Worm (Caenorhabditis elegans) whole organism, L1 larva: ENCODE measurements around the gene F26D11.13.

Experiments
- C16A3.4 ChIP-seq: fragments of 150-350 bp; optimal IDR thresholded peaks from 2 replicates; lab custom pipeline; 2014; ENCODE audit warnings: missing biosample characterization, missing genetic modification characterization
- C34B4.2 ChIP-seq: sonication (generic microtip); optimal IDR thresholded peaks from 2 replicates; lab custom pipeline; 2017; ENCODE audit warnings: mild to moderate bottlenecking, missing genetic modification characterization, missing compliant biosample characterization
- aha-1 ChIP-seq: fragments of 150-350 bp; optimal IDR thresholded peaks from 2 replicates; lab custom pipeline; 2014; ENCODE audit warnings: missing biosample characterization, missing genetic modification characterization
- ceh-63 ChIP-seq: fragments of 200-800 bp; sonication (Bioruptor generic); optimal IDR thresholded peaks from 2 replicates; lab custom pipeline; 2018; ENCODE audit warnings: mild to moderate bottlenecking, missing genetic modification characterization, missing compliant biosample characterization
- ceh-8 ChIP-seq: fragments of 200-800 bp; sonication (Bioruptor generic); optimal IDR thresholded peaks from 2 replicates; lab custom pipeline; 2018; ENCODE audit warnings: mild to moderate bottlenecking, missing genetic modification characterization, moderate library complexity, missing compliant biosample characterization
- ceh-90 ChIP-seq: sonication (generic microtip); optimal IDR thresholded peaks from 2 replicates; lab custom pipeline; 2016; ENCODE audit warnings: missing genetic modification characterization, missing compliant biosample characterization
- ces-1 ChIP-seq: fragments of 150-350 bp; optimal IDR thresholded peaks from 2 replicates; lab custom pipeline; 2014; ENCODE audit warnings: missing biosample characterization, missing genetic modification reagents, missing genetic modification characterization
- dpl-1 ChIP-seq, 3 experiments: fragments of 150-350 bp in 2 of 3; sonication (generic microtip) in 1 of 3; optimal IDR thresholded peaks; 2 replicates each; lab custom pipeline; 2014 to 2017; ENCODE audit warnings: missing biosample characterization in 3 of 3, missing genetic modification characterization in 3 of 3, missing genetic modification reagents in 3 of 3
- dsc-1 ChIP-seq: sonication (generic microtip); optimal IDR thresholded peaks from 2 replicates; lab custom pipeline; 2016; ENCODE audit warnings: mild to moderate bottlenecking, missing genetic modification characterization, missing compliant biosample characterization
- egl-27 ChIP-seq, 2 experiments: fragments of 150-350 bp in 1 of 2; sonication (generic microtip); optimal IDR thresholded peaks; 3 replicates each; lab custom pipeline; 2017 to 2018; ENCODE audit warnings: missing biosample characterization in 2 of 2, missing genetic modification characterization in 2 of 2, missing genetic modification reagents in 2 of 2
- elt-3 ChIP-seq, 6 experiments: fragments of 150-350 bp in 1 of 6; sonication (generic microtip); optimal IDR thresholded peaks; 2 replicates each; lab custom pipeline; 2017 to 2018; ENCODE audit warnings: missing biosample characterization in 6 of 6, missing genetic modification characterization in 6 of 6, inconsistent platforms in 1 of 6
- ets-5 ChIP-seq: fragments of 200-800 bp; sonication (Bioruptor generic); IDR thresholded peaks from 2 replicates; pipeline ENCODE4 v1.3.6; 2022; ENCODE audit warnings: missing genetic modification characterization, missing compliant biosample characterization
- fkh-10 ChIP-seq: sonication (generic microtip); optimal IDR thresholded peaks from 2 replicates; lab custom pipeline; 2017; ENCODE audit warnings: missing biosample characterization, missing genetic modification reagents, missing genetic modification characterization
- fkh-4 ChIP-seq: sonication (generic microtip); optimal IDR thresholded peaks from 2 replicates; lab custom pipeline; 2016; ENCODE audit warnings: missing compliant biosample characterization, missing genetic modification characterization, borderline replicate concordance
- grh-1 ChIP-seq: fragments of 200-800 bp; sonication (Bioruptor generic); IDR thresholded peaks from 2 replicates; pipeline ENCODE4 v1.3.6; 2022; ENCODE audit warnings: missing genetic modification reagents, missing genetic modification characterization, missing compliant biosample characterization
- hlh-17 ChIP-seq: fragments of 200-800 bp; sonication (Bioruptor generic); optimal IDR thresholded peaks from 2 replicates; lab custom pipeline; 2018; ENCODE audit warnings: missing genetic modification characterization, mild to moderate bottlenecking, missing compliant biosample characterization, moderate library complexity, borderline replicate concordance
- hlh-4 ChIP-seq: sonication (generic microtip); optimal IDR thresholded peaks from 2 replicates; lab custom pipeline; 2016; ENCODE audit warnings: mild to moderate bottlenecking, missing genetic modification characterization, missing compliant biosample characterization
- irx-1 ChIP-seq: sonication (generic microtip); optimal IDR thresholded peaks from 2 replicates; lab custom pipeline; 2016; ENCODE audit warnings: missing genetic modification characterization, missing compliant biosample characterization
- lin-13 ChIP-seq: fragments of 150-350 bp; optimal IDR thresholded peaks from 2 replicates; lab custom pipeline; 2014; ENCODE audit warnings: missing biosample characterization, missing genetic modification reagents, missing genetic modification characterization
- lin-14 ChIP-seq: fragments of 200-800 bp; sonication (Bioruptor generic); optimal IDR thresholded peaks from 2 replicates; lab custom pipeline; 2018; ENCODE audit warnings: mild to moderate bottlenecking, missing genetic modification characterization, moderate library complexity, missing compliant biosample characterization
- lin-15B ChIP-seq: fragments of 150-350 bp; sonication (generic microtip); optimal IDR thresholded peaks from 3 replicates; lab custom pipeline; 2014; ENCODE audit warnings: missing biosample characterization, missing genetic modification characterization
- lin-35 ChIP-seq, 2 experiments: fragments of 150-350 bp; optimal IDR thresholded peaks; 2 replicates each; lab custom pipeline; 2014; ENCODE audit warnings: missing biosample characterization in 2 of 2, missing genetic modification characterization in 2 of 2, missing genetic modification reagents in 2 of 2
- lsy-2 ChIP-seq, 2 experiments: fragments of 150-350 bp; optimal IDR thresholded peaks; 2 replicates each; lab custom pipeline; 2014; ENCODE audit warnings: missing biosample characterization in 2 of 2, missing genetic modification characterization in 2 of 2
- mef-2 ChIP-seq: fragments of 150-350 bp; optimal IDR thresholded peaks from 2 replicates; lab custom pipeline; 2014; ENCODE audit warnings: missing biosample characterization, missing genetic modification characterization
- nhr-12 ChIP-seq: sonication (generic microtip); optimal IDR thresholded peaks from 2 replicates; lab custom pipeline; 2017; ENCODE audit warnings: missing biosample characterization, missing genetic modification characterization
- nhr-237 ChIP-seq: fragments of 150-350 bp; optimal IDR thresholded peaks from 2 replicates; lab custom pipeline; 2014; ENCODE audit warnings: missing biosample characterization, missing genetic modification characterization
- nhr-28 ChIP-seq: fragments of 150-350 bp; optimal IDR thresholded peaks from 2 replicates; lab custom pipeline; 2014; ENCODE audit warnings: missing biosample characterization, missing genetic modification characterization
- nhr-76 ChIP-seq: sonication (generic microtip); optimal IDR thresholded peaks from 2 replicates; lab custom pipeline; 2017; ENCODE audit warnings: missing biosample characterization, missing genetic modification characterization
- nhr-77 ChIP-seq: fragments of 150-350 bp; optimal IDR thresholded peaks from 2 replicates; lab custom pipeline; 2014; ENCODE audit warnings: missing biosample characterization, missing genetic modification characterization
- nhr-85 ChIP-seq: sonication (generic microtip); peaks from one replicate; lab custom pipeline; 2016; ENCODE audit warnings: missing genetic modification characterization, inconsistent platforms, missing compliant biosample characterization
- pag-3 ChIP-seq: sonication (generic microtip); optimal IDR thresholded peaks from 2 replicates; lab custom pipeline; 2017; ENCODE audit warnings: missing genetic modification characterization, mild to moderate bottlenecking, missing compliant biosample characterization, antibody characterized with exemption, borderline replicate concordance; ENCODE audit not compliant: insufficient read depth
- skn-1 ChIP-seq: fragments of 150-350 bp; optimal IDR thresholded peaks from 2 replicates; lab custom pipeline; 2014; ENCODE audit warnings: missing biosample characterization, missing genetic modification characterization
- snpc-4 ChIP-seq: fragments of 150-350 bp; optimal IDR thresholded peaks from 2 replicates; lab custom pipeline; 2014; ENCODE audit warnings: missing biosample characterization, missing genetic modification characterization
- sptf-1 ChIP-seq: fragments of 150-350 bp; optimal IDR thresholded peaks from 2 replicates; lab custom pipeline; 2014; ENCODE audit warnings: missing biosample characterization, missing genetic modification characterization
- sup-37 ChIP-seq: fragments of 200-800 bp; sonication (Bioruptor generic); optimal IDR thresholded peaks from 2 replicates; lab custom pipeline; 2018; ENCODE audit warnings: mild to moderate bottlenecking, missing genetic modification characterization, missing compliant biosample characterization
- tlp-1 ChIP-seq: fragments of 150-350 bp; optimal IDR thresholded peaks from 2 replicates; lab custom pipeline; 2014; ENCODE audit warnings: missing biosample characterization, missing genetic modification characterization
- unc-130 ChIP-seq: fragments of 150-350 bp; optimal IDR thresholded peaks from 2 replicates; lab custom pipeline; 2017; ENCODE audit warnings: missing biosample characterization, missing genetic modification characterization, inconsistent platforms
- unc-30 ChIP-seq: sonication (generic microtip); optimal IDR thresholded peaks from 2 replicates; lab custom pipeline; 2017; ENCODE audit warnings: missing biosample characterization, missing genetic modification characterization
- unc-62 ChIP-seq: fragments of 150-350 bp; optimal IDR thresholded peaks from 2 replicates; lab custom pipeline; 2014; ENCODE audit warnings: missing biosample characterization, missing genetic modification reagents, missing genetic modification characterization
- unc-98 ChIP-seq: fragments of 200-800 bp; sonication (Bioruptor generic); IDR thresholded peaks from 2 replicates; pipeline ENCODE4 v1.3.6; 2022; ENCODE audit warnings: missing genetic modification characterization, missing compliant biosample characterization
- vab-15 ChIP-seq: sonication (generic microtip); optimal IDR thresholded peaks from 2 replicates; lab custom pipeline; 2017; ENCODE audit warnings: missing genotype, mild to moderate bottlenecking, missing genetic modification characterization, missing compliant biosample characterization
- zag-1 ChIP-seq: fragments of 150-350 bp; optimal IDR thresholded peaks from 2 replicates; lab custom pipeline; 2014; ENCODE audit warnings: missing biosample characterization, missing genetic modification characterization
- zip-4 ChIP-seq: fragments of 200-800 bp; sonication (Bioruptor generic); optimal IDR thresholded peaks from 2 replicates; lab custom pipeline; 2018; ENCODE audit warnings: mild to moderate bottlenecking, missing genetic modification characterization, moderate library complexity, missing compliant biosample characterization
- ztf-11 ChIP-seq, 2 experiments: sonication (generic microtip); optimal IDR thresholded peaks; 2 replicates each; lab custom pipeline; 2016 to 2017; ENCODE audit warnings: missing genetic modification characterization in 2 of 2, missing biosample characterization in 1 of 2, missing compliant biosample characterization in 1 of 2
- ztf-4 ChIP-seq: fragments of 150-350 bp; optimal IDR thresholded peaks from 2 replicates; lab custom pipeline; 2014; ENCODE audit warnings: missing biosample characterization, missing genetic modification characterization

The F26D11.13 gene

ce11 chrV:7983381-7984052, 29.1 kb upstream of the F26D11.13 start, which contains the start of the genes natb-1 and abhd-12 (continued):
- TF ChIP-seq unc-130 (peak; percentile 57), nhr-76 (no peak), fkh-4 (tag; lab: Kevin White, UChicago) (no peak), ets-5 (GFP tag; lab: Robert Waterston, UW) (no peak), nhr-237 (no peak), egl-27 (tag; optimal IDR thresholded peaks at IDR 0.05; lab: Kevin White, UChicago) (no peak), dpl-1 (GFP tag; optimal IDR thresholded peaks at IDR 0.05; lab: Kevin White, UChicago) (peak; percentile 20 to 60 (median 55)), aha-1 (tag; lab: Kevin White, UChicago) (no peak), ceh-63 (GFP tag; lab: Kevin White, UChicago) (no peak), hlh-4 (no peak), ceh-8 (no peak), unc-62 (GFP tag; lab: Kevin White, UChicago) (no peak), zip-4 (GFP tag; lab: Kevin White, UChicago) (no peak), lin-35 (GFP tag; optimal IDR thresholded peaks at IDR 0.05; lab: Kevin White, UChicago) (peak; percentile 44 to 81), pag-3 (no peak), unc-30 (no peak), nhr-85 (peak; percentile 69), unc-98 (GFP tag; lab: Robert Waterston, UW) (no peak), ztf-4 (tag; lab: Kevin White, UChicago) (no peak), vab-15 (tag; lab: Kevin White, UChicago) (no peak), sptf-1 (tag; lab: Kevin White, UChicago) (no peak), lsy-2 (tag; optimal IDR thresholded peaks at IDR 0.05; lab: Kevin White, UChicago) (peak; percentile 92 to 98), ces-1 (no peak), elt-3 (tag; optimal IDR thresholded peaks at IDR 0.05; lab: Kevin White, UChicago) (peak in 1 of 6 experiments; percentile 15), C34B4.2 (tag; lab: Kevin White, UChicago) (no peak), nhr-12 (no peak), grh-1 (GFP tag; lab: Robert Waterston, UW) (no peak), hlh-17 (GFP tag; lab: Kevin White, UChicago) (no peak), zag-1 (tag; lab: Kevin White, UChicago) (no peak), ceh-90 (tag; lab: Kevin White, UChicago) (no peak), skn-1 (tag; lab: Kevin White, UChicago) (peak; percentile 31), sup-37 (no peak), irx-1 (tag; lab: Kevin White, UChicago) (no peak), C16A3.4 (peak; percentile 44), nhr-28 (tag; lab: Kevin White, UChicago) (no peak), lin-13 (GFP tag; lab: Kevin White, UChicago) (no peak), lin-14 (GFP tag; lab: Kevin White, UChicago) (peak; percentile 55), nhr-77 (no peak), mef-2 (tag; lab: Kevin White, UChicago) (no peak), dsc-1 (no peak), lin-15B (tag; lab: Kevin White, UChicago) (no peak), fkh-10 (no peak), ztf-11 (tag; optimal IDR thresholded peaks at IDR 0.05; lab: Kevin White, UChicago) (no peak), tlp-1 (no peak), snpc-4 (tag; lab: Kevin White, UChicago) (no peak)
- TF ChIP-seq, all 84 proteins: peak for 23
